Worm (Caenorhabditis elegans): Measurements from ENCODE around the gene F02D10.6.

ce11 chrX:13451578-13451977, at the start of gene F02D10.6:
- TF ChIP-seq ets-7 (tag; optimal IDR thresholded peaks at IDR 0.05) (no peak), ama-1 (optimal IDR thresholded peaks at IDR 0.05) (no peak), sea-1 (GFP tag; conservative IDR thresholded peaks at IDR 0.05) (no peak), flt-1 (GFP tag; IDR thresholded peaks at IDR 0.05) (no peak), B0310.2 (tag; optimal IDR thresholded peaks at IDR 0.05) (no peak), scrt-1 (GFP tag; IDR thresholded peaks at IDR 0.05) (no peak), ceh-36 (tag; optimal IDR thresholded peaks at IDR 0.05) (no peak), hnd-1 (tag; optimal IDR thresholded peaks at IDR 0.05) (no peak), ceh-13 (GFP tag; optimal IDR thresholded peaks at IDR 0.05) (no peak), tbx-11 (GFP tag; IDR thresholded peaks at IDR 0.05) (no peak)

Data from whole organism, early embryonic.